Fruit fly (Drosophila melanogaster) whole organism, wandering third instar larva: ENCODE results near the gene CG3436.

ENCODE experiments used
- Abd-B ChIP-seq: fragments of >200 bp; optimal IDR thresholded peaks from 2 replicates; lab custom pipeline; 2017; ENCODE audit warnings: missing biosample characterization, missing genetic modification characterization
- CG32264 ChIP-seq: fragments of 200-800 bp; sonication (Bioruptor generic); optimal IDR thresholded peaks from 2 replicates; lab custom pipeline; 2016; ENCODE audit warnings: missing biosample characterization, missing genetic modification characterization
- CG9705 ChIP-seq: fragments of 200-800 bp; sonication (Bioruptor generic); optimal IDR thresholded peaks from 2 replicates; lab custom pipeline; 2018; ENCODE audit warnings: missing biosample characterization, mild to moderate bottlenecking, missing genetic modification characterization
- CrebA ChIP-seq: fragments of 200-800 bp; sonication (Bioruptor generic); optimal IDR thresholded peaks from 2 replicates; lab custom pipeline; 2016; ENCODE audit warnings: missing biosample characterization, mild to moderate bottlenecking, missing genetic modification characterization, borderline replicate concordance
- Dfd ChIP-seq: fragments of >200 bp; optimal IDR thresholded peaks from 2 replicates; lab custom pipeline; 2017; ENCODE audit warnings: missing biosample characterization, missing genetic modification characterization
- Dif ChIP-seq: fragments of 200-275, 200-300 bp; sonication (Bioruptor generic); optimal IDR thresholded peaks from 2 replicates; lab custom pipeline; 2018; ENCODE audit warnings: missing biosample characterization, missing genetic modification characterization; ENCODE audit not compliant: partially characterized antibody
- HLH106 ChIP-seq: fragments of 200-800 bp; optimal IDR thresholded peaks from 3 replicates; lab custom pipeline; 2019; ENCODE audit warnings: missing biosample characterization, mild to moderate bottlenecking, missing genetic modification characterization, moderate library complexity
- Hnf4 ChIP-seq: fragments of 200-800 bp; sonication (Bioruptor generic); optimal IDR thresholded peaks from 2 replicates; lab custom pipeline; 2016; ENCODE audit warnings: missing biosample characterization, mild to moderate bottlenecking, missing genetic modification characterization
- Hr78 ChIP-seq: fragments of >200 bp; optimal IDR thresholded peaks from 2 replicates; lab custom pipeline; 2017; ENCODE audit warnings: missing biosample characterization, missing genetic modification characterization
- Hr83 ChIP-seq: fragments of 200-300 bp; sonication (Bioruptor generic); optimal IDR thresholded peaks from 2 replicates; lab custom pipeline; 2016; ENCODE audit warnings: missing biosample characterization, mild to moderate bottlenecking, missing genetic modification characterization, moderate library complexity; ENCODE audit not compliant: poor library complexity, severe bottlenecking
- Jra ChIP-seq: sonication (Bioruptor generic); optimal IDR thresholded peaks from 2 replicates; lab custom pipeline; 2016; ENCODE audit warnings: missing biosample characterization, missing genetic modification characterization
- Mio ChIP-seq: sonication (Bioruptor generic); optimal IDR thresholded peaks from 2 replicates; lab custom pipeline; 2016; ENCODE audit warnings: missing biosample characterization, missing genetic modification characterization
- Myc ChIP-seq: fragments of >200 bp; optimal IDR thresholded peaks from 2 replicates; lab custom pipeline; 2017
- N ChIP-seq: fragments of >200 bp; optimal IDR thresholded peaks from 2 replicates; lab custom pipeline; 2018; ENCODE audit warnings: missing biosample characterization, missing external identifiers, missing genetic modification characterization
- OdsH ChIP-seq: fragments of 200-800 bp; sonication (Bioruptor generic); optimal IDR thresholded peaks from 2 replicates; lab custom pipeline; 2016; ENCODE audit warnings: missing biosample characterization, mild to moderate bottlenecking, missing genetic modification characterization
- Rel ChIP-seq, 2 experiments: fragments of 200-800 bp; sonication (Bioruptor generic) in 1 of 2; optimal IDR thresholded peaks; 2 replicates in 1 of 2; 3 replicates in 1 of 2; lab custom pipeline; 2016 to 2019; ENCODE audit warnings: mild to moderate bottlenecking in 2 of 2, missing biosample characterization in 2 of 2, missing genetic modification characterization in 2 of 2, moderate library complexity in 1 of 2
- Sp1 ChIP-seq: fragments of 200-800 bp; sonication (Bioruptor generic); optimal IDR thresholded peaks from 3 replicates; lab custom pipeline; 2019; ENCODE audit warnings: missing biosample characterization, mild to moderate bottlenecking, missing genetic modification characterization, moderate library complexity
- Vsx2 ChIP-seq: fragments of 200-300, 225-300 bp; sonication (Bioruptor generic); optimal IDR thresholded peaks from 2 replicates; lab custom pipeline; 2018; ENCODE audit warnings: missing biosample characterization, missing genetic modification characterization; ENCODE audit not compliant: partially characterized antibody
- br ChIP-seq: fragments of 200-800 bp; sonication (Bioruptor generic); optimal IDR thresholded peaks from 2 replicates; lab custom pipeline; 2016; ENCODE audit warnings: missing biosample characterization, missing genetic modification characterization
- brk ChIP-seq: fragments of 200-800 bp; sonication (Bioruptor generic); optimal IDR thresholded peaks from 2 replicates; lab custom pipeline; 2016; ENCODE audit warnings: missing biosample characterization, mild to moderate bottlenecking, missing genetic modification characterization
- dl ChIP-seq, 2 experiments: fragments of 175-275, 200-275 bp in 1 of 2; fragments of 200-275 bp in 1 of 2; sonication (Bioruptor generic); optimal IDR thresholded peaks; lab custom pipeline; 2018; ENCODE audit warnings: mild to moderate bottlenecking in 2 of 2, missing biosample characterization in 2 of 2, missing genetic modification characterization in 2 of 2, moderate library complexity in 2 of 2; ENCODE audit not compliant: partially characterized antibody in 2 of 2, insufficient read depth in 1 of 2
- dmrt93B ChIP-seq: fragments of 200-800 bp; sonication (Bioruptor generic); optimal IDR thresholded peaks from 2 replicates; lab custom pipeline; 2018; ENCODE audit warnings: missing biosample characterization, mild to moderate bottlenecking, missing genetic modification characterization
- dsf ChIP-seq: sonication (Bioruptor generic); optimal IDR thresholded peaks from 2 replicates; lab custom pipeline; 2016; ENCODE audit warnings: missing biosample characterization, missing genetic modification characterization, borderline replicate concordance
- ey ChIP-seq: fragments of 200-800 bp; sonication (Bioruptor generic); optimal IDR thresholded peaks from 2 replicates; lab custom pipeline; 2016; ENCODE audit warnings: missing biosample characterization, missing genetic modification characterization
- foxo ChIP-seq, 2 experiments: fragments of 200-800 bp; sonication (Bioruptor generic); optimal IDR thresholded peaks; 2 replicates in 1 of 2; 3 replicates in 1 of 2; lab custom pipeline; 2016 to 2017; ENCODE audit warnings: missing biosample characterization in 2 of 2, missing genetic modification characterization in 2 of 2
- fru ChIP-seq: fragments of 200-800 bp; sonication (Bioruptor generic); optimal IDR thresholded peaks from 3 replicates; lab custom pipeline; 2016; ENCODE audit warnings: missing biosample characterization, mild to moderate bottlenecking, missing genetic modification characterization
- h ChIP-seq: fragments of 200-800 bp; sonication (Bioruptor generic); optimal IDR thresholded peaks from 3 replicates; lab custom pipeline; 2016; ENCODE audit warnings: missing biosample characterization, mild to moderate bottlenecking, missing genetic modification characterization
- jim ChIP-seq: fragments of 175-275, 200-325 bp; sonication (Bioruptor generic); optimal IDR thresholded peaks from 2 replicates; lab custom pipeline; 2016; ENCODE audit warnings: missing biosample characterization, mild to moderate bottlenecking, missing genetic modification characterization
- lola ChIP-seq: fragments of >200 bp; optimal IDR thresholded peaks from 2 replicates; lab custom pipeline; 2017; ENCODE audit warnings: missing biosample characterization, missing genetic modification characterization
- pan ChIP-seq: fragments of >200 bp; optimal IDR thresholded peaks from 2 replicates; lab custom pipeline; 2017
- psq ChIP-seq: fragments of 200-800 bp; sonication (Bioruptor generic); optimal IDR thresholded peaks from 3 replicates; lab custom pipeline; 2017; ENCODE audit warnings: missing biosample characterization, mild to moderate bottlenecking, missing genetic modification characterization, moderate library complexity
- rgr ChIP-seq: fragments of 200-800 bp; sonication (Bioruptor generic); optimal IDR thresholded peaks from 3 replicates; lab custom pipeline; 2016; ENCODE audit warnings: missing biosample characterization, mild to moderate bottlenecking, missing genetic modification characterization
- sage ChIP-seq: fragments of 200-800 bp; sonication (Bioruptor generic); optimal IDR thresholded peaks from 2 replicates; lab custom pipeline; 2016; ENCODE audit warnings: missing biosample characterization, mild to moderate bottlenecking, missing genetic modification characterization
- sv ChIP-seq: fragments of 200-800 bp; sonication (Bioruptor generic); optimal IDR thresholded peaks from 3 replicates; lab custom pipeline; 2016; ENCODE audit warnings: missing biosample characterization, missing genetic modification characterization
- tai ChIP-seq: sonication (Bioruptor generic); optimal IDR thresholded peaks from 2 replicates; lab custom pipeline; 2016; ENCODE audit warnings: missing biosample characterization, missing genetic modification characterization
- usp ChIP-seq: fragments of >200 bp; optimal IDR thresholded peaks from 2 replicates; lab custom pipeline; 2017; ENCODE audit warnings: missing biosample characterization, missing genetic modification characterization
- woc ChIP-seq: sonication (Bioruptor generic); optimal IDR thresholded peaks from 2 replicates; lab custom pipeline; 2016; ENCODE audit warnings: missing biosample characterization, mild to moderate bottlenecking, missing genetic modification characterization

The CG3436 gene

DNA sequence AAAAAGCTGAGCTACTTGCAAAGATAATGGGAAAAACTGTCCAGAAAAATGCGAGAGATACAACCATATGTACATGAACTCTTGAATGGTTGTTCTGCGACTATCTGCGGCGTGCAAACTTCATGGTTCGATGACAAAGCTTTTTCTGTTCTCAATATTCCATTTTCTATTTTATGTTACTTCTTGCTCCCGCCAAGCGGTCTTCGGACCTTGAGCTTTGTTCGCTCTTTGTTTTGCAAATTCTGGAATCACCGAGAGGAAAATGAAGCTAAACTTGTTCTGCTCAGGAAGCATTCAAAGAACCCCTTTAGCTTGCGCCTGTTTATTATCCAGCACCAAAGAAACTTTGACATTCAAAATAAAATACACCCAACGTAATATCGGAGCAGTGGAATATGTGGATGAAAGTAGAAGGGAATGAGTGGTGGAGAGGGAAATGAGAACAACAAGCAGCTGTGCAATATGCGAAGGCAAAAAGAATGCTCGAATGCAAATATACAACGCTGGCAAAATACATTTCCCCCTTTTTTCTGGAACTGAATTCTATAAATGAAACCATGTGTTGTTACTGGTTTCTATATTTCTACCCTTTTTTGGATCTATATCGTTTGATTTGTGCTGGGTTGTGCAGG lies 12.6 kb downstream of the CG3436 start:
- TF ChIP-seq sv (no peak), sage (peak; percentile 13), CG9705 (no peak), pan (lab: Kevin White, UChicago) (no peak), Vsx2 (no peak), Hr83 (GFP tag; lab: Kevin White, UChicago) (peak; percentile 57), Hr78 (GFP tag; lab: Kevin White, UChicago) (no peak), br (GFP tag; lab: Kevin White, UChicago) (no peak), rgr (GFP tag; lab: Kevin White, UChicago) (no peak), OdsH (no peak), CrebA (GFP tag; lab: Kevin White, UChicago) (no peak), Jra (GFP tag; lab: Kevin White, UChicago) (no peak), brk (GFP tag; lab: Kevin White, UChicago) (peak; percentile 40), dmrt93B (GFP tag; lab: Kevin White, UChicago) (no peak), psq (no peak), Hnf4 (GFP tag; lab: Kevin White, UChicago) (peak; percentile 11), foxo (GFP tag; optimal IDR thresholded peaks at IDR 0.05; lab: Kevin White, UChicago) (no peak), CG32264 (GFP tag; lab: Kevin White, UChicago) (no peak), lola (GFP tag; lab: Kevin White, UChicago) (no peak), fru (no peak)

DNA sequence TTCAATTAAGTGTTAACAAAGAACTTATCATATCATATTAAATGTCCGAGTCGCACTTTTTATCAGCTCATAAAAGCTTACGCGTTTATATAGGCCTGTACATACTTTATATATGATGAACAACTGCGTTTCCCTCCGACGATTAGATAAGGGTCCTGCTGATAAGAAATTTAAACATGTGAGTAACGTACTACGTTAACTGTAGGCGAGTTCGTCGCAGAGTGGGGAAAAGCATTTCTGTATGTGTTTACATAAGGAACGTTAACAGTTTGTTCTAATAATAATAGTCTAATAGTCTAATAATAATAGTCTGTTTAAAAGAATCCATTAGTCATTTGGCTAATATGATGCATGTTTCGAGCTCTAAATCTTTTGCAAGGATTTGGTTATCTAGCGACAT lies 14.6 kb downstream of the CG3436 start:
- no peak for TF ChIP-seq foxo (GFP tag; optimal IDR thresholded peaks at IDR 0.05; lab: Kevin White, UChicago)
- no peak for TF ChIP-seq sv
- no peak for TF ChIP-seq brk (GFP tag; lab: Kevin White, UChicago)
- TF ChIP-seq Sp1 (GFP tag; lab: Kevin White, UChicago): no peak
- TF ChIP-seq sage: peak; percentile 0
- TF ChIP-seq Mio (GFP tag; lab: Kevin White, UChicago): no peak
- peak; percentile 56 for TF ChIP-seq CrebA (GFP tag; lab: Kevin White, UChicago)
- no peak for TF ChIP-seq h (GFP tag; lab: Kevin White, UChicago)
- TF ChIP-seq Abd-B: no peak
- no peak for TF ChIP-seq HLH106 (tag; lab: Kevin White, UChicago)
- TF ChIP-seq Hr78 (GFP tag; lab: Kevin White, UChicago): no peak
- TF ChIP-seq Dif (GFP tag; lab: Kevin White, UChicago): no peak
- no peak for TF ChIP-seq lola (GFP tag; lab: Kevin White, UChicago)
- TF ChIP-seq dl (GFP tag; optimal IDR thresholded peaks at IDR 0.05; lab: Kevin White, UChicago; ENCODE audit: insufficient read depth in 1 of 2, partially characterized antibody in 2 of 2): no peak
- TF ChIP-seq Rel (GFP tag; optimal IDR thresholded peaks at IDR 0.05; lab: Kevin White, UChicago): peak; percentile 4
- peak; percentile 6 for TF ChIP-seq Rel (tag; optimal IDR thresholded peaks at IDR 0.05; lab: Kevin White, UChicago)
- no peak for TF ChIP-seq CG9705
- peak; percentile 41 for TF ChIP-seq tai (GFP tag; lab: Kevin White, UChicago)
- no peak for TF ChIP-seq pan (lab: Kevin White, UChicago)
- no peak for TF ChIP-seq ey (GFP tag; lab: Kevin White, UChicago)

DNA sequence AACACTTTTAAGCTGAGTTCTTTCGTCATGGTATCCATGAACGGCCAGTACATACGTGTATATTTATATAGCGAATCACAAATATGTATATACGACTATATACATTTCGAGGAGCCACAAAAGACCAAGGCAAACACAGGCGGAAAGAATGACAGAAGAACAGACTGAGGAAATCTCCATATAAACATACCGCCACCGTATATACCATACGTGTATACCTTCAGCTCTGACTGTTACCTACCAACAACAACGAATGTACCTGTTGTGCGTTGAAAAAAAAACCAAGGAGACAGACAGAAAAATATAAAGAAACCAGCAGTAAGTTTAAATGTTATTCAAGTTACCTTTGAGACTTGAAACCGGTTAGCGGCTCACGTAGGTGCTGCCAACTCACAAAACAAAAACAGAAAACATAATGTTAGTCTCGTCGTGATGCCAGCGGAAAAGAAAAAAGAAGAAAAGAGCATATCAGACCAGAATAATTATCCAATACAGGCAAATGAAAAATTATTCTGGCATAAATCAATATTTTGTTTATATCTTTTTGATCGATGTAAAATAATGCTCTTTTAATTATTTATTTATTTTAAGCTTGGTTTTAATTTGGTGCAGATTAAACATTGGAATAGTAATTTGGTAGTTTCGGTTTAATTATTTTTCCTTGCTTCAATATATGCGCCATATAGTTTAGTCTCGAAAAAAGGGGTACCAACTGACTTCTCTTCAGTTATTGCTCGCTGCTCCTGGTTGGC lies 15.8 kb downstream of the CG3436 start:
- peak; percentile 56 for TF ChIP-seq fru
- TF ChIP-seq br (GFP tag; lab: Kevin White, UChicago): peak; percentile 6
- no peak for TF ChIP-seq CrebA (GFP tag; lab: Kevin White, UChicago)
- TF ChIP-seq Abd-B: no peak
- TF ChIP-seq dsf: no peak
- TF ChIP-seq Dfd (GFP tag; lab: Kevin White, UChicago): no peak
- TF ChIP-seq lola (GFP tag; lab: Kevin White, UChicago): no peak
- peak; percentile 18 for TF ChIP-seq Dif (GFP tag; lab: Kevin White, UChicago)
- TF ChIP-seq woc (GFP tag; lab: Kevin White, UChicago): peak; percentile 43
- peak; percentile 31 for TF ChIP-seq Sp1 (GFP tag; lab: Kevin White, UChicago)
- TF ChIP-seq h (GFP tag; lab: Kevin White, UChicago): peak; percentile 41
- TF ChIP-seq Mio (GFP tag; lab: Kevin White, UChicago): no peak
- TF ChIP-seq HLH106 (tag; lab: Kevin White, UChicago): no peak
- peak in 1 of 2 experiments; percentile 38 for TF ChIP-seq foxo (GFP tag; optimal IDR thresholded peaks at IDR 0.05; lab: Kevin White, UChicago)
- peak; percentile 6 for TF ChIP-seq Jra (GFP tag; lab: Kevin White, UChicago)
- TF ChIP-seq CG9705: no peak
- TF ChIP-seq Rel (GFP tag; optimal IDR thresholded peaks at IDR 0.05; lab: Kevin White, UChicago): no peak
- TF ChIP-seq Rel (tag; optimal IDR thresholded peaks at IDR 0.05; lab: Kevin White, UChicago): no peak
- no peak for TF ChIP-seq usp (GFP tag; lab: Kevin White, UChicago)
- TF ChIP-seq sv: no peak
- TF ChIP-seq rgr (GFP tag; lab: Kevin White, UChicago): peak; percentile 11
- TF ChIP-seq Hr83 (GFP tag; lab: Kevin White, UChicago): peak; percentile 73
- TF ChIP-seq dl (GFP tag; optimal IDR thresholded peaks at IDR 0.05; lab: Kevin White, UChicago; ENCODE audit: insufficient read depth in 1 of 2, partially characterized antibody in 2 of 2): peak in 1 of 2 experiments; percentile 10
- TF ChIP-seq Myc (lab: Kevin White, UChicago): no peak
- TF ChIP-seq psq: peak; percentile 50
- peak; percentile 48 for TF ChIP-seq tai (GFP tag; lab: Kevin White, UChicago)
- TF ChIP-seq N (GFP tag; lab: Kevin White, UChicago): no peak
- TF ChIP-seq Vsx2: no peak
- TF ChIP-seq jim (GFP tag; lab: Kevin White, UChicago): peak; percentile 3
- TF ChIP-seq CG32264 (GFP tag; lab: Kevin White, UChicago): peak; percentile 3
- peak; percentile 50 for TF ChIP-seq OdsH
- TF ChIP-seq brk (GFP tag; lab: Kevin White, UChicago): peak; percentile 74
- TF ChIP-seq pan (lab: Kevin White, UChicago): peak; percentile 1
- TF ChIP-seq sage: peak; percentile 22
- no peak for TF ChIP-seq dmrt93B (GFP tag; lab: Kevin White, UChicago)
